Fruit fly (Drosophila melanogaster) whole organism, pupa: Measurements from ENCODE around the gene CG42718.

ENCODE experiments used
- CG13204 ChIP-seq: fragments of 200-800 bp; sonication (Bioruptor generic); optimal IDR thresholded peaks from 2 replicates; lab custom pipeline; 2018; ENCODE audit warnings: missing biosample characterization, mild to moderate bottlenecking, missing genetic modification characterization, moderate library complexity
- CG15710 ChIP-seq: fragments of 200-800 bp; sonication (Bioruptor generic); optimal IDR thresholded peaks from 2 replicates; lab custom pipeline; 2018; ENCODE audit warnings: missing biosample characterization, mild to moderate bottlenecking, missing genetic modification characterization, moderate library complexity
- CG32121 ChIP-seq: fragments of 200-800 bp; sonication (Bioruptor generic); IDR thresholded peaks from 2 replicates; pipeline ENCODE4 v1.3.6; 2022; ENCODE audit warnings: missing biosample characterization, missing genetic modification characterization
- CG34367 ChIP-seq: fragments of 200-800 bp; sonication (Bioruptor generic); optimal IDR thresholded peaks from 2 replicates; lab custom pipeline; 2018; ENCODE audit warnings: missing biosample characterization, mild to moderate bottlenecking, missing genetic modification characterization
- CG8301 ChIP-seq: fragments of 200-800 bp; sonication (Bioruptor generic); optimal IDR thresholded peaks from 2 replicates; lab custom pipeline; 2018; ENCODE audit warnings: missing biosample characterization, mild to moderate bottlenecking, missing genetic modification characterization
- CG9948 ChIP-seq: fragments of 200-800 bp; sonication (Bioruptor generic); optimal IDR thresholded peaks from 2 replicates; lab custom pipeline; 2018; ENCODE audit warnings: missing biosample characterization, mild to moderate bottlenecking, missing genetic modification characterization, moderate library complexity
- D1 ChIP-seq: fragments of 200-800 bp; sonication (Bioruptor generic); optimal IDR thresholded peaks from 2 replicates; lab custom pipeline; 2018; ENCODE audit warnings: missing biosample characterization, mild to moderate bottlenecking, missing genetic modification characterization, moderate library complexity
- EcR ChIP-seq: fragments of 200-800 bp; sonication (Bioruptor generic); optimal IDR thresholded peaks from 3 replicates; lab custom pipeline; 2019; ENCODE audit warnings: missing biosample characterization, missing genetic modification characterization, mild to moderate bottlenecking, moderate library complexity, missing genetic modification reagents
- Ets98B ChIP-seq: fragments of 200-800 bp; sonication (Bioruptor generic); IDR thresholded peaks from 2 replicates; pipeline ENCODE4 v1.3.6; 2022; ENCODE audit warnings: missing biosample characterization, missing genetic modification characterization
- Pif1A ChIP-seq: fragments of 200-800 bp; sonication (Bioruptor generic); optimal IDR thresholded peaks from 3 replicates; lab custom pipeline; 2016; ENCODE audit warnings: missing biosample characterization, missing genetic modification characterization
- Pif1B ChIP-seq: fragments of 200-800 bp; sonication (Bioruptor generic); optimal IDR thresholded peaks from 3 replicates; lab custom pipeline; 2016; ENCODE audit warnings: missing biosample characterization, missing genetic modification characterization
- Snoo ChIP-seq: fragments of 200-800 bp; sonication (Bioruptor generic); optimal IDR thresholded peaks from 3 replicates; lab custom pipeline; 2017; ENCODE audit warnings: missing biosample characterization, mild to moderate bottlenecking, missing genetic modification characterization, inconsistent platforms
- fd96Ca ChIP-seq: fragments of 200-800 bp; sonication (Bioruptor generic); IDR thresholded peaks from 3 replicates; pipeline ENCODE4 v1.3.6; 2022; ENCODE audit warnings: missing biosample characterization, missing genetic modification characterization
- rn ChIP-seq: fragments of 200-800 bp; sonication (Bioruptor generic); IDR thresholded peaks from 2 replicates; pipeline ENCODE4 v1.3.6; 2022; ENCODE audit warnings: missing biosample characterization, missing genetic modification characterization

dm6 chr3L:16339873-16340272, 18.8 kb upstream of the CG42718 start:
- TF ChIP-seq CG15710 (tag; lab: Kevin White, UChicago) = no peak
- no peak for TF ChIP-seq Snoo (tag; lab: Kevin White, UChicago)
- TF ChIP-seq rn (GFP tag; lab: Robert Waterston, UW) = no peak
- peak; percentile 35 for TF ChIP-seq EcR (GFP tag; lab: Kevin White, UChicago)
- TF ChIP-seq CG32121 = no peak
- TF ChIP-seq fd96Ca = no peak
- no peak for TF ChIP-seq Ets98B
- no peak for TF ChIP-seq CG8301 (tag; lab: Kevin White, UChicago)
- TF ChIP-seq CG34367 (tag; lab: Kevin White, UChicago) = no peak
- no peak for TF ChIP-seq Pif1B
- TF ChIP-seq CG13204 (GFP tag; lab: Kevin White, UChicago) = no peak
- no peak for TF ChIP-seq CG9948 (tag; lab: Kevin White, UChicago)
- no peak for TF ChIP-seq Pif1A
- no peak for TF ChIP-seq D1 (tag; lab: Kevin White, UChicago)
